Worm (Caenorhabditis elegans) whole organism, young adult: ENCODE measurements around the gene K02E2.6.

Experiments
- B0261.1 ChIP-seq: sonication (generic microtip); optimal IDR thresholded peaks from 2 replicates; lab custom pipeline; 2016; ENCODE audit warnings: mild to moderate bottlenecking, missing genetic modification characterization, moderate library complexity, missing compliant biosample characterization
- F23B12.7 ChIP-seq: sonication (generic microtip); optimal IDR thresholded peaks from 2 replicates; lab custom pipeline; 2017; ENCODE audit warnings: missing genetic modification characterization, mild to moderate bottlenecking, missing compliant biosample characterization, antibody characterized with exemption, moderate library complexity; ENCODE audit not compliant: insufficient read depth
- F49E8.2 ChIP-seq: sonication (generic microtip); optimal IDR thresholded peaks from 3 replicates; lab custom pipeline; 2017; ENCODE audit warnings: missing genetic modification characterization, mild to moderate bottlenecking, missing compliant biosample characterization, antibody characterized with exemption, moderate library complexity; ENCODE audit not compliant: insufficient read depth
- attf-5 ChIP-seq: fragments of 200-800 bp; sonication (Bioruptor generic); optimal IDR thresholded peaks from 2 replicates; lab custom pipeline; 2018; ENCODE audit warnings: mild to moderate bottlenecking, missing genetic modification characterization, missing compliant biosample characterization
- attf-6 ChIP-seq: fragments of 200-800 bp; sonication (Bioruptor generic); IDR thresholded peaks from 2 replicates; pipeline ENCODE4 v1.3.6; 2022; ENCODE audit warnings: missing genetic modification reagents, missing genetic modification characterization, missing compliant biosample characterization
- ceh-79 ChIP-seq: sonication (generic microtip); optimal IDR thresholded peaks from 2 replicates; lab custom pipeline; 2017; ENCODE audit warnings: mild to moderate bottlenecking, missing genetic modification characterization, missing compliant biosample characterization
- let-607 ChIP-seq, 2 experiments: fragments of 200-800 bp in 1 of 2; sonication (Bioruptor generic) in 1 of 2; sonication (generic microtip) in 1 of 2; optimal IDR thresholded peaks; 2 replicates each; lab custom pipeline; 2016 to 2018; ENCODE audit warnings: mild to moderate bottlenecking in 2 of 2, missing compliant biosample characterization in 2 of 2, missing genetic modification characterization in 2 of 2, moderate library complexity in 2 of 2, missing genotype in 1 of 2
- lin-54 ChIP-seq: fragments of 200-800 bp; sonication (Bioruptor generic); optimal IDR thresholded peaks from 2 replicates; lab custom pipeline; 2018; ENCODE audit warnings: mild to moderate bottlenecking, missing genetic modification characterization, missing compliant biosample characterization
- nfyb-1 ChIP-seq: fragments of 200-800 bp; sonication (Bioruptor generic); IDR thresholded peaks from 2 replicates; pipeline ENCODE4 v1.3.6; 2022; ENCODE audit warnings: missing genetic modification reagents, missing genetic modification characterization, missing compliant biosample characterization
- nhr-90 ChIP-seq: sonication (generic microtip); optimal IDR thresholded peaks from 2 replicates; lab custom pipeline; 2016; ENCODE audit warnings: missing genotype, mild to moderate bottlenecking, missing genetic modification characterization, missing compliant biosample characterization
- pha-4 ChIP-seq: fragments of 150-350 bp; sonication (generic microtip); optimal IDR thresholded peaks from 2 replicates; lab custom pipeline; 2014; ENCODE audit warnings: missing biosample characterization, missing genetic modification reagents, missing genetic modification characterization
- repo-1 ChIP-seq: sonication (generic microtip); optimal IDR thresholded peaks from 2 replicates; lab custom pipeline; 2017; ENCODE audit warnings: mild to moderate bottlenecking, missing genetic modification characterization, missing compliant biosample characterization

DNA sequence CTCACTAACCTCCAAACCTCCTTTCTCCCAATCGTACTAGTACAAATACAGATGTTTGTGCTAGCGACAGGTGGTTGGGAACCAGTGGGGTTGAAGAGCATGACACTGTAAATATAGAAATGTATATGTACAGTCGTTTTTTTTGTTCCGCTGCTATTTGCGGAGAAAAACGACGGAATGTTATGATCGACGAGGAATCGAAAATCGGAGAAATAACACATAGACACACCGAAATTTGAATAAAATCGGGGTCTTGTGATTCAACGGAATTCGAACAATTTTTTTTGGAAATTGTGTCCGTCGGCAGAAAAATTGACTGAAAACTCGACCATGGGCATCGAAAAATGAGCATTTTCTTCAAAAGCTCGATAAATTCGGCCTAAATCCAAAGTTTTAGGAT lies 31.3 kb downstream of the K02E2.6 start, which contains the start of gene F53H2.3:
- TF ChIP-seq ceh-79 (tag; lab: Kevin White, UChicago) (no peak), let-607 (tag; optimal IDR thresholded peaks at IDR 0.05; lab: Kevin White, UChicago) (no peak), attf-5 (GFP tag; lab: Kevin White, UChicago) (no peak), F49E8.2 (tag; lab: Kevin White, UChicago) (no peak), repo-1 (no peak), nhr-90 (tag; lab: Kevin White, UChicago) (no peak), pha-4 (no peak), lin-54 (GFP tag; lab: Kevin White, UChicago) (no peak), attf-6 (GFP tag; lab: Robert Waterston, UW) (no peak), B0261.1 (no peak), F23B12.7 (tag; lab: Kevin White, UChicago) (no peak), nfyb-1 (GFP tag; lab: Robert Waterston, UW) (no peak)
